Worm (Caenorhabditis elegans): ENCODE measurements around the gene dsl-1.

dsl-1 gene

ce11 chrIV:1221167-1221566 lies 13.3 kb upstream of the dsl-1 start, which contains the start of gene W09G12.10:
TSS of gene W09G12.10 (minus strand) at chrIV:1221287.
- peak; percentile 73 for TF ChIP-seq ham-2 (GFP tag; optimal IDR thresholded peaks at IDR 0.05)
- no peak for TF ChIP-seq unc-62 (GFP tag; optimal IDR thresholded peaks at IDR 0.05)
- no peak for TF ChIP-seq lin-32 (GFP tag; optimal IDR thresholded peaks at IDR 0.05)
- peak; percentile 19 for TF ChIP-seq ces-1 (GFP tag; optimal IDR thresholded peaks at IDR 0.05)

DNA sequence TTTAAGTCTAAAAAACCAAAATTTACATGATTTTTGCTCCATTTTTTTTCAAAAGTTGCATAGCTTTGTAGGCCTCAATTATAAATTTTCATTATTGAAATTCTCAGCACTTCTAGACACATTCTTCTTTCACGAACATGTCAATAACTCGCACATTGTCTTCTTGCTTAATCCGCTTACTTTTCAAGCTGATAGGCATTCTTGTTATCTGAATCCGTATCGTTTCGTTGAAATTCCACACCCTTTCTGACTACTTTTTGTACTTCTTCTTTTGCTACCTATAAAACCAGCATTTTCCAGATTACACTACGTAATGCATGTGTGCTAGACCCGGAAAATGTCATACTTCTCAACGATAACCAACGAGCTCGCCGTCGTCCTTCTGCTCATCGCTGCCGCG lies 8.4 kb upstream of the dsl-1 start, which contains the start of gene W09G12.9:
Gene W09G12.9, plus strand, starts transcription at position 301 of the 400 bp plus-strand sequence.
- no peak for TF ChIP-seq blmp-1 (tag; optimal IDR thresholded peaks at IDR 0.05)
- no peak for TF ChIP-seq ceh-43 (GFP tag; optimal IDR thresholded peaks at IDR 0.05)
- no peak for TF ChIP-seq lsy-2 (tag; optimal IDR thresholded peaks at IDR 0.05)
- TF ChIP-seq bed-3 (GFP tag; optimal IDR thresholded peaks at IDR 0.05), result no peak
- TF ChIP-seq mep-1 (tag; optimal IDR thresholded peaks at IDR 0.05), result no peak
- no peak for TF ChIP-seq unc-120 (tag; optimal IDR thresholded peaks at IDR 0.05; ENCODE audit: poor library complexity, severe bottlenecking)
- TF ChIP-seq sptf-1 (tag; optimal IDR thresholded peaks at IDR 0.05), result no peak
- no peak for TF ChIP-seq ham-2 (GFP tag; optimal IDR thresholded peaks at IDR 0.05)

DNA sequence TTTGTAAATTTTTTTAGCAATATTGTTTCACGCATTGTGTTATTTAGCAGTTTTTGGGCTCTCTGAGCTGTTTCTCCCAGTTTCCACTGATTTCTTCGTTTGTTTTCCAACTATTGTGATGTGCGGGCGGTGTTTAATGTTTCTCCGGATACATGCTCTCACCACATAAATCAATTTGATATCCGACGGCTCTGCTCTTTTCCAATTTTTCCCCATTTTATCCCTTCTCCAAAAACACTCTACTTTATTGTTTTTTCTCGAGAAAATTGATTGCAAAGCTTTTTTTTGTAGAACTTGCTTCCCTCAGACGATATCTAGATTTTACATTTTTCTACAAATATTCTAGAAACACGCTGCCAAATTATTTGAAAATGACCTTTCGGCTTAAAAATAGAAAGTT lies 7.7 kb upstream of the dsl-1 start:
- TF ChIP-seq ceh-83 (GFP tag; optimal IDR thresholded peaks at IDR 0.05) (no peak), sem-2 (GFP tag; optimal IDR thresholded peaks at IDR 0.05) (no peak), lsy-2 (tag; optimal IDR thresholded peaks at IDR 0.05) (no peak), snpc-4 (tag; optimal IDR thresholded peaks at IDR 0.05) (no peak), ham-2 (GFP tag; optimal IDR thresholded peaks at IDR 0.05) (no peak), ceh-39 (tag; optimal IDR thresholded peaks at IDR 0.05) (no peak), elt-1 (tag; optimal IDR thresholded peaks at IDR 0.05; ENCODE audit: borderline replicate concordance, insufficient read depth) (no peak), pha-4 (tag; optimal IDR thresholded peaks at IDR 0.05) (no peak)

DNA sequence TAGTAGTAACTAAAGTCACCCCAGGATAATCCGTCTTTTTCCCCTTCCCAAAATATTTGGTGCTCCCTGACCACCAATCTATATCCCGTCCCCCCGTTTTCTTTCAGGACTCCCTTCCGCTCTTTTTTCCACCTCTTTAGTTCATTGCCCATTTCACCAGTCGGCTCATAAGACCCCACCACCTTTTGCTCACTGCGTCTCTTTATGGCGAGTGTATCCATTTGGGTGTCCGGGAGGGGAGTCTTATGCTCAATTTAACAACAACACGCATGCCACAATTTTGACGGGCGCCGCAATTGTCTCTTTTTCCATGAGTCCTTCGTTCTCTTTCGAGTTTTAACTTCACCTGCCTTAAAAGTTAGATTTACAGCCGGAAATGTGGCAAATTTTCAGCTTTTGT lies 5.3 kb upstream of the dsl-1 start:
- TF ChIP-seq ceh-43 (GFP tag; optimal IDR thresholded peaks at IDR 0.05) (no peak), ces-1 (GFP tag; optimal IDR thresholded peaks at IDR 0.05) (peak; percentile 65), snpc-4 (tag; optimal IDR thresholded peaks at IDR 0.05) (no peak), sem-2 (GFP tag; optimal IDR thresholded peaks at IDR 0.05) (no peak), hlh-1 (tag; optimal IDR thresholded peaks at IDR 0.05) (no peak)

ce11 chrIV:1212357-1212756 lies 4.5 kb upstream of the dsl-1 start:
- TF ChIP-seq unc-39 (tag; optimal IDR thresholded peaks at IDR 0.05) (no peak), ces-1 (GFP tag; optimal IDR thresholded peaks at IDR 0.05) (peak; percentile 88)

- TF ChIP-seq hlh-1 (tag; optimal IDR thresholded peaks at IDR 0.05) (no peak), ztf-11 (tag; optimal IDR thresholded peaks at IDR 0.05) (no peak), ceh-39 (tag; optimal IDR thresholded peaks at IDR 0.05) (no peak), zip-8 (tag; optimal IDR thresholded peaks at IDR 0.05) (no peak)
These were observed 4.0 kb upstream of the dsl-1 start for ce11 chrIV:1211902-1212301.

ce11 chrIV:1209813-1210212 lies 1.9 kb upstream of the dsl-1 start:
- no peak for TF ChIP-seq lin-32 (GFP tag; optimal IDR thresholded peaks at IDR 0.05)
- TF ChIP-seq unc-120 (tag; optimal IDR thresholded peaks at IDR 0.05; ENCODE audit: poor library complexity, severe bottlenecking), result no peak
- no peak for TF ChIP-seq elt-3 (tag; optimal IDR thresholded peaks at IDR 0.05)
- no peak for TF ChIP-seq ceh-39 (tag; optimal IDR thresholded peaks at IDR 0.05)
- TF ChIP-seq nhr-12 (tag; optimal IDR thresholded peaks at IDR 0.05), result no peak
- no peak for TF ChIP-seq nhr-28 (tag; optimal IDR thresholded peaks at IDR 0.05)
- TF ChIP-seq drap-1 (GFP tag; optimal IDR thresholded peaks at IDR 0.05), result no peak
- no peak for TF ChIP-seq nhr-2 (tag; optimal IDR thresholded peaks at IDR 0.05)
- no peak for TF ChIP-seq snpc-4 (tag; optimal IDR thresholded peaks at IDR 0.05)

ce11 chrIV:1209320-1209719 lies 1.4 kb upstream of the dsl-1 start:
- TF ChIP-seq unc-120 (tag; optimal IDR thresholded peaks at IDR 0.05; ENCODE audit: poor library complexity, severe bottlenecking), result no peak
- TF ChIP-seq blmp-1 (tag; optimal IDR thresholded peaks at IDR 0.05), result no peak
- TF ChIP-seq cnd-1 (tag; optimal IDR thresholded peaks at IDR 0.05), result no peak
- TF ChIP-seq lin-32 (GFP tag; optimal IDR thresholded peaks at IDR 0.05), result no peak
- TF ChIP-seq ceh-43 (GFP tag; optimal IDR thresholded peaks at IDR 0.05), result no peak
- no peak for TF ChIP-seq nhr-12 (tag; optimal IDR thresholded peaks at IDR 0.05)
- no peak for TF ChIP-seq bed-3 (GFP tag; optimal IDR thresholded peaks at IDR 0.05)

Measured in whole organism, mixed stage, embryonic.